Worm (Caenorhabditis elegans) whole organism, late embryonic: ENCODE measurements around the gene T05A8.8.

Source experiments
- C38D4.7 ChIP-seq: fragments of 200-800 bp; sonication (Bioruptor generic); optimal IDR thresholded peaks from 2 replicates; lab custom pipeline; 2018; ENCODE audit warnings: mild to moderate bottlenecking, missing genetic modification characterization, moderate library complexity, missing compliant biosample characterization
- Y22D7AL.16 ChIP-seq: sonication (generic microtip); optimal IDR thresholded peaks from 2 replicates; lab custom pipeline; 2016; ENCODE audit warnings: missing genetic modification characterization, missing compliant biosample characterization
- ceh-14 ChIP-seq: sonication (generic microtip); optimal IDR thresholded peaks from 2 replicates; lab custom pipeline; 2016; ENCODE audit warnings: missing genotype, missing genetic modification characterization, missing compliant biosample characterization
- ceh-19 ChIP-seq: fragments of 200-800 bp; sonication (Bioruptor generic); optimal IDR thresholded peaks from 2 replicates; lab custom pipeline; 2018; ENCODE audit warnings: mild to moderate bottlenecking, missing genetic modification characterization, missing compliant biosample characterization
- ceh-2 ChIP-seq: sonication (generic microtip); optimal IDR thresholded peaks from 2 replicates; lab custom pipeline; 2016; ENCODE audit warnings: missing genotype, missing genetic modification characterization, missing compliant biosample characterization
- ceh-6 ChIP-seq: fragments of 200-800 bp; sonication (Bioruptor generic); optimal IDR thresholded peaks from 2 replicates; lab custom pipeline; 2018; ENCODE audit warnings: mild to moderate bottlenecking, missing genetic modification characterization, missing compliant biosample characterization
- dmd-4 ChIP-seq: sonication (generic microtip); optimal IDR thresholded peaks from 2 replicates; lab custom pipeline; 2016; ENCODE audit warnings: borderline replicate concordance, missing genetic modification characterization, missing compliant biosample characterization
- dve-1 ChIP-seq: sonication (generic microtip); optimal IDR thresholded peaks from 2 replicates; lab custom pipeline; 2017; ENCODE audit warnings: antibody characterized with exemption, mild to moderate bottlenecking, missing genetic modification characterization, missing compliant biosample characterization
- elt-2 ChIP-seq: sonication (generic microtip); optimal IDR thresholded peaks from 2 replicates; lab custom pipeline; 2016; ENCODE audit warnings: missing genetic modification reagents, missing genetic modification characterization, missing compliant biosample characterization
- elt-4 ChIP-seq: sonication (generic microtip); optimal IDR thresholded peaks from 2 replicates; lab custom pipeline; 2016; ENCODE audit warnings: missing genetic modification characterization, missing compliant biosample characterization
- ets-4 ChIP-seq: sonication (generic microtip); optimal IDR thresholded peaks from 2 replicates; lab custom pipeline; 2016; ENCODE audit warnings: missing genetic modification characterization, missing compliant biosample characterization
- eyg-1 ChIP-seq: sonication (generic microtip); optimal IDR thresholded peaks from 2 replicates; lab custom pipeline; 2016; ENCODE audit warnings: missing genotype, missing genetic modification characterization, missing compliant biosample characterization
- fkh-10 ChIP-seq: fragments of 150-350 bp; optimal IDR thresholded peaks from 2 replicates; lab custom pipeline; 2014; ENCODE audit warnings: missing biosample characterization, missing genetic modification reagents, missing genetic modification characterization
- gmeb-2 ChIP-seq: sonication (generic microtip); optimal IDR thresholded peaks from 2 replicates; lab custom pipeline; 2016; ENCODE audit warnings: missing genetic modification characterization, inconsistent platforms, missing compliant biosample characterization
- hlh-15 ChIP-seq: sonication (generic microtip); optimal IDR thresholded peaks from 2 replicates; lab custom pipeline; 2016; ENCODE audit warnings: missing genetic modification characterization, missing compliant biosample characterization
- lim-6 ChIP-seq: sonication (generic microtip); optimal IDR thresholded peaks from 2 replicates; lab custom pipeline; 2016; ENCODE audit warnings: missing genetic modification characterization, missing compliant biosample characterization
- nfya-1 ChIP-seq: sonication (generic microtip); optimal IDR thresholded peaks from 2 replicates; lab custom pipeline; 2017; ENCODE audit warnings: missing genetic modification characterization, mild to moderate bottlenecking, missing compliant biosample characterization, antibody characterized with exemption, moderate library complexity
- nhr-11 ChIP-seq: fragments of 150-350 bp; optimal IDR thresholded peaks from 2 replicates; lab custom pipeline; 2014; ENCODE audit warnings: missing biosample characterization, missing genetic modification characterization
- odd-2 ChIP-seq: sonication (generic microtip); optimal IDR thresholded peaks from 2 replicates; lab custom pipeline; 2017; ENCODE audit warnings: antibody characterized with exemption, mild to moderate bottlenecking, missing genetic modification characterization, missing compliant biosample characterization
- pat-9 ChIP-seq: fragments of 200-800 bp; sonication (Bioruptor generic); optimal IDR thresholded peaks from 2 replicates; lab custom pipeline; 2018; ENCODE audit warnings: mild to moderate bottlenecking, missing genetic modification characterization, moderate library complexity, missing compliant biosample characterization
- pax-1 ChIP-seq: fragments of 150-350 bp; optimal IDR thresholded peaks from 2 replicates; lab custom pipeline; 2014; ENCODE audit warnings: missing biosample characterization, missing genetic modification characterization
- pha-2 ChIP-seq: sonication (generic microtip); optimal IDR thresholded peaks from 2 replicates; lab custom pipeline; 2017; ENCODE audit warnings: mild to moderate bottlenecking, missing genetic modification characterization, missing compliant biosample characterization
- pha-4 ChIP-seq: fragments of 150-350 bp; optimal IDR thresholded peaks from 2 replicates; lab custom pipeline; 2018; ENCODE audit warnings: missing biosample characterization, missing genetic modification reagents, missing genetic modification characterization
- pros-1 ChIP-seq: fragments of 150-350 bp; optimal IDR thresholded peaks from 2 replicates; lab custom pipeline; 2014; ENCODE audit warnings: missing biosample characterization, missing genetic modification reagents, missing genetic modification characterization
- tbx-2 ChIP-seq: sonication (generic microtip); optimal IDR thresholded peaks from 2 replicates; lab custom pipeline; 2016; ENCODE audit warnings: missing genetic modification characterization, missing compliant biosample characterization
- ttx-3 ChIP-seq: sonication (generic microtip); optimal IDR thresholded peaks from 2 replicates; lab custom pipeline; 2016; ENCODE audit warnings: missing genetic modification reagents, missing genetic modification characterization, missing compliant biosample characterization
- unc-3 ChIP-seq, 2 experiments: fragments of 200-800 bp in 1 of 2; sonication (Bioruptor generic) in 1 of 2; sonication (generic microtip) in 1 of 2; conservative IDR thresholded peaks in 1 of 2; optimal IDR thresholded peaks in 1 of 2; 2 replicates each; pipeline versions ENCODE4 v1.3.6 to Lab custom; 2016 to 2022; ENCODE audit warnings: missing compliant biosample characterization in 2 of 2, missing genetic modification characterization in 2 of 2, missing genetic modification reagents in 1 of 2
- unc-42 ChIP-seq: sonication (generic microtip); optimal IDR thresholded peaks from 2 replicates; lab custom pipeline; 2016; ENCODE audit warnings: missing genotype, missing genetic modification characterization, missing compliant biosample characterization
- unc-55 ChIP-seq: sonication (generic microtip); optimal IDR thresholded peaks from 2 replicates; lab custom pipeline; 2017; ENCODE audit warnings: missing biosample characterization, missing genetic modification reagents, missing genetic modification characterization
- zip-5 ChIP-seq: sonication (generic microtip); optimal IDR thresholded peaks from 2 replicates; lab custom pipeline; 2016; ENCODE audit warnings: missing genetic modification characterization, missing compliant biosample characterization
- ztf-16 ChIP-seq: sonication (generic microtip); optimal IDR thresholded peaks from 2 replicates; lab custom pipeline; 2017; ENCODE audit warnings: missing genetic modification characterization, missing compliant biosample characterization

The T05A8.8 gene

ce11 chrII:2721992-2722391 lies 14.5 kb upstream of the T05A8.8 start:
- TF ChIP-seq ttx-3 (no peak), dve-1 (tag; lab: Kevin White, UChicago) (no peak), C38D4.7 (no peak), zip-5 (tag; lab: Kevin White, UChicago) (no peak)

- TF ChIP-seq ceh-2 (tag; lab: Kevin White, UChicago) (no peak), unc-3 (GFP tag; conservative IDR thresholded peaks at IDR 0.05; lab: Robert Waterston, UW) (no peak), unc-3 (tag; optimal IDR thresholded peaks at IDR 0.05; lab: Kevin White, UChicago) (no peak), dmd-4 (tag; lab: Kevin White, UChicago) (no peak), nhr-11 (tag; lab: Kevin White, UChicago) (no peak), odd-2 (tag; lab: Kevin White, UChicago) (no peak), tbx-2 (tag; lab: Kevin White, UChicago) (no peak), eyg-1 (tag; lab: Kevin White, UChicago) (no peak), ttx-3 (no peak), fkh-10 (GFP tag; lab: Kevin White, UChicago) (no peak), ceh-14 (no peak)
Measured at ce11 chrII:2725561-2725960, 10.9 kb upstream of the T05A8.8 start, which contains the start of the genes T05A8.11 and nep-2. TSS of gene T05A8.11 (minus strand) at chrII:2725661. TSS of gene nep-2 (minus strand) at chrII:2725752.

ce11 chrII:2726774-2727173 lies 9.7 kb upstream of the T05A8.8 start:
- TF ChIP-seq elt-2, result no peak
- peak; percentile 52 for TF ChIP-seq unc-55 (GFP tag; lab: Kevin White, UChicago)

ce11 chrII:2730647-2731046 lies 5.8 kb upstream of the T05A8.8 start:
- TF ChIP-seq pat-9, result no peak
- TF ChIP-seq lim-6 (tag; lab: Kevin White, UChicago), result no peak
- peak; percentile 34 for TF ChIP-seq unc-42 (tag; lab: Kevin White, UChicago)
- TF ChIP-seq gmeb-2 (tag; lab: Kevin White, UChicago), result no peak
- TF ChIP-seq ceh-19, result no peak

- peak; percentile 82 for TF ChIP-seq dve-1 (tag; lab: Kevin White, UChicago)
- no peak for TF ChIP-seq pha-4
Measured at ce11 chrII:2734266-2734665, 2.2 kb upstream of the T05A8.8 start.

ce11 chrII:2734735-2735134 lies 1.7 kb upstream of the T05A8.8 start:
- TF ChIP-seq nfya-1 (tag; lab: Kevin White, UChicago), result peak; percentile 49
- TF ChIP-seq ceh-6 (GFP tag; lab: Kevin White, UChicago), result no peak

ce11 chrII:2735192-2735591 lies 1.3 kb upstream of the T05A8.8 start, which contains the start of gene wdr-31:
TSS of gene wdr-31 (minus strand) at chrII:2735292.
- TF ChIP-seq nhr-11 (tag; lab: Kevin White, UChicago), result no peak
- TF ChIP-seq ceh-14, result no peak
- TF ChIP-seq pros-1 (tag; lab: Kevin White, UChicago), result no peak
- no peak for TF ChIP-seq zip-5 (tag; lab: Kevin White, UChicago)
- TF ChIP-seq elt-4 (tag; lab: Kevin White, UChicago), result no peak
- TF ChIP-seq Y22D7AL.16 (tag; lab: Kevin White, UChicago), result no peak
- TF ChIP-seq pax-1 (tag; lab: Kevin White, UChicago), result no peak
- TF ChIP-seq unc-42 (tag; lab: Kevin White, UChicago), result no peak
- no peak for TF ChIP-seq ztf-16 (tag; lab: Kevin White, UChicago)
- TF ChIP-seq ttx-3, result no peak
- no peak for TF ChIP-seq C38D4.7
- TF ChIP-seq dve-1 (tag; lab: Kevin White, UChicago), result no peak
- TF ChIP-seq pha-2 (tag; lab: Kevin White, UChicago), result no peak
- TF ChIP-seq ets-4 (tag; lab: Kevin White, UChicago), result no peak
- no peak for TF ChIP-seq hlh-15 (tag; lab: Kevin White, UChicago)
- TF ChIP-seq, all 69 proteins: peak for 0
